Worm (Caenorhabditis elegans) whole organism, young adult: ENCODE data around the gene rnp-4.
"Not testable (repeated sequence)": the region's sequence is repeated elsewhere in the genome, so short reads cannot be mapped to it uniquely, and the experiment has no call there.

ENCODE experiments used
- C06A6.2 ChIP-seq: fragments of 200-800 bp; sonication (Bioruptor generic); conservative IDR thresholded peaks from 2 replicates; pipeline ENCODE4 v1.3.6; 2022; ENCODE audit warnings: missing genetic modification characterization, missing compliant biosample characterization
- C17E4.6 ChIP-seq: fragments of 200-800 bp; sonication (Bioruptor generic); IDR thresholded peaks from 2 replicates; pipeline ENCODE4 v1.3.6; 2022; ENCODE audit warnings: missing genetic modification reagents, missing genetic modification characterization, missing compliant biosample characterization
- D2030.7 ChIP-seq: fragments of 200-800 bp; sonication (Bioruptor generic); IDR thresholded peaks from 2 replicates; pipeline ENCODE4 v1.3.6; 2022; ENCODE audit warnings: missing genetic modification reagents, missing genetic modification characterization, missing compliant biosample characterization
- F22D6.2 ChIP-seq: sonication (generic microtip); optimal IDR thresholded peaks from 2 replicates; lab custom pipeline; 2016; ENCODE audit warnings: mild to moderate bottlenecking, missing genetic modification characterization, missing compliant biosample characterization
- F23B12.7 ChIP-seq: sonication (generic microtip); optimal IDR thresholded peaks from 2 replicates; lab custom pipeline; 2017; ENCODE audit warnings: missing genetic modification characterization, mild to moderate bottlenecking, missing compliant biosample characterization, antibody characterized with exemption, moderate library complexity; ENCODE audit not compliant: insufficient read depth
- F33H1.4 ChIP-seq: fragments of 200-800 bp; sonication (Bioruptor generic); IDR thresholded peaks from 2 replicates; pipeline ENCODE4 v1.3.6; 2022; ENCODE audit warnings: missing genetic modification reagents, missing genetic modification characterization, missing compliant biosample characterization
- F37B4.10 ChIP-seq: fragments of 200-800 bp; sonication (Bioruptor generic); IDR thresholded peaks from 2 replicates; pipeline ENCODE4 v1.3.6; 2022; ENCODE audit warnings: missing genetic modification characterization, missing compliant biosample characterization
- F55B11.4 ChIP-seq: sonication (generic microtip); optimal IDR thresholded peaks from 2 replicates; lab custom pipeline; 2016; ENCODE audit warnings: missing compliant biosample characterization, missing genetic modification characterization, borderline replicate concordance; ENCODE audit not compliant: insufficient read depth
- Y53G8AR.9 ChIP-seq: fragments of 200-800 bp; sonication (Bioruptor generic); conservative IDR thresholded peaks from 2 replicates; pipeline ENCODE4 v1.3.6; 2022; ENCODE audit warnings: missing genetic modification reagents, missing genetic modification characterization, missing compliant biosample characterization
- Y67H2A.10 ChIP-seq: fragments of 200-800 bp; sonication (Bioruptor generic); conservative IDR thresholded peaks from 2 replicates; pipeline ENCODE4 v1.3.6; 2022; ENCODE audit warnings: missing genetic modification reagents, missing genetic modification characterization, missing compliant biosample characterization
- Y79H2A.3 ChIP-seq: fragments of 200-800 bp; sonication (Bioruptor generic); conservative IDR thresholded peaks from 2 replicates; pipeline ENCODE4 v1.3.6; 2022; ENCODE audit warnings: missing genetic modification reagents, missing genetic modification characterization, missing compliant biosample characterization
- ZK185.1 ChIP-seq: sonication (generic microtip); optimal IDR thresholded peaks from 2 replicates; lab custom pipeline; 2016; ENCODE audit warnings: mild to moderate bottlenecking, missing genetic modification characterization, missing compliant biosample characterization; ENCODE audit not compliant: poor library complexity, severe bottlenecking
- atf-7 ChIP-seq: sonication (generic microtip); optimal IDR thresholded peaks from 2 replicates; lab custom pipeline; 2017; ENCODE audit warnings: mild to moderate bottlenecking, missing genetic modification characterization, missing compliant biosample characterization
- attf-5 ChIP-seq: fragments of 200-800 bp; sonication (Bioruptor generic); optimal IDR thresholded peaks from 2 replicates; lab custom pipeline; 2018; ENCODE audit warnings: mild to moderate bottlenecking, missing genetic modification characterization, missing compliant biosample characterization
- attf-6 ChIP-seq: fragments of 200-800 bp; sonication (Bioruptor generic); IDR thresholded peaks from 2 replicates; pipeline ENCODE4 v1.3.6; 2022; ENCODE audit warnings: missing genetic modification reagents, missing genetic modification characterization, missing compliant biosample characterization
- ceh-40 ChIP-seq: fragments of 200-800 bp; sonication (Bioruptor generic); IDR thresholded peaks from 2 replicates; pipeline ENCODE4 v1.3.6; 2022; ENCODE audit warnings: missing genetic modification characterization, missing compliant biosample characterization
- die-1 ChIP-seq: sonication (generic microtip); optimal IDR thresholded peaks from 2 replicates; lab custom pipeline; 2016; ENCODE audit warnings: missing genotype, mild to moderate bottlenecking, missing genetic modification characterization, missing compliant biosample characterization
- dox-1 ChIP-seq: fragments of 200-800 bp; sonication (Bioruptor generic); IDR thresholded peaks from 2 replicates; pipeline ENCODE4 v1.3.6; 2022; ENCODE audit warnings: missing genetic modification reagents, missing genetic modification characterization, missing compliant biosample characterization
- egl-44 ChIP-seq: fragments of 200-800 bp; sonication (Bioruptor generic); IDR thresholded peaks from 2 replicates; pipeline ENCODE4 v1.3.6; 2022; ENCODE audit warnings: missing genetic modification reagents, missing genetic modification characterization, missing compliant biosample characterization
- egrh-3 ChIP-seq: fragments of 200-800 bp; sonication (Bioruptor generic); IDR thresholded peaks from 2 replicates; pipeline ENCODE4 v1.3.6; 2022; ENCODE audit warnings: missing genetic modification reagents, missing genetic modification characterization, missing compliant biosample characterization
- fkh-3 ChIP-seq: sonication (generic microtip); optimal IDR thresholded peaks from 2 replicates; lab custom pipeline; 2016; ENCODE audit warnings: mild to moderate bottlenecking, missing genetic modification characterization, missing compliant biosample characterization
- him-1 ChIP-seq: sonication (generic microtip); optimal IDR thresholded peaks from 2 replicates; lab custom pipeline; 2016; ENCODE audit warnings: missing genotype, missing genetic modification reagents, missing genetic modification characterization, missing compliant biosample characterization
- hmg-1.2 ChIP-seq: fragments of 200-800 bp; sonication (Bioruptor generic); IDR thresholded peaks from 2 replicates; pipeline ENCODE4 v1.3.6; 2022; ENCODE audit warnings: missing genetic modification reagents, missing genetic modification characterization, missing compliant biosample characterization
- lin-26 ChIP-seq: fragments of 200-800 bp; sonication (Bioruptor generic); IDR thresholded peaks from 2 replicates; pipeline ENCODE4 v1.3.6; 2022; ENCODE audit warnings: missing genetic modification reagents, missing genetic modification characterization, missing compliant biosample characterization
- lin-40 ChIP-seq: sonication (generic microtip); optimal IDR thresholded peaks from 2 replicates; lab custom pipeline; 2016; ENCODE audit warnings: missing genetic modification characterization, mild to moderate bottlenecking, missing compliant biosample characterization, missing genotype, missing genetic modification reagents
- lsl-1 ChIP-seq: fragments of 200-800 bp; sonication (Bioruptor generic); optimal IDR thresholded peaks from 2 replicates; lab custom pipeline; 2018; ENCODE audit warnings: mild to moderate bottlenecking, missing genetic modification characterization, moderate library complexity, missing compliant biosample characterization
- madf-6 ChIP-seq: fragments of 200-800 bp; sonication (Bioruptor generic); IDR thresholded peaks from 2 replicates; pipeline ENCODE4 v1.3.6; 2022; ENCODE audit warnings: missing genetic modification reagents, missing genetic modification characterization, missing compliant biosample characterization
- madf-8 ChIP-seq: fragments of 200-800 bp; sonication (Bioruptor generic); conservative IDR thresholded peaks from 2 replicates; pipeline ENCODE4 v1.3.6; 2022; ENCODE audit warnings: missing genetic modification reagents, missing genetic modification characterization, missing compliant biosample characterization
- nfyb-1 ChIP-seq: fragments of 200-800 bp; sonication (Bioruptor generic); IDR thresholded peaks from 2 replicates; pipeline ENCODE4 v1.3.6; 2022; ENCODE audit warnings: missing genetic modification reagents, missing genetic modification characterization, missing compliant biosample characterization
- nhr-80 ChIP-seq: sonication (generic microtip); optimal IDR thresholded peaks from 2 replicates; lab custom pipeline; 2016; ENCODE audit warnings: missing genetic modification characterization, missing compliant biosample characterization
- nhr-90 ChIP-seq: sonication (generic microtip); optimal IDR thresholded peaks from 2 replicates; lab custom pipeline; 2016; ENCODE audit warnings: missing genotype, mild to moderate bottlenecking, missing genetic modification characterization, missing compliant biosample characterization
- rec-8 ChIP-seq, 2 experiments: sonication (generic microtip); optimal IDR thresholded peaks; 2 replicates each; lab custom pipeline; 2016; ENCODE audit warnings: mild to moderate bottlenecking in 2 of 2, missing genetic modification characterization in 2 of 2, missing genetic modification reagents in 2 of 2, missing genotype in 2 of 2, missing biosample characterization in 1 of 2, missing compliant biosample characterization in 1 of 2, moderate library complexity in 1 of 2
- repo-1 ChIP-seq: sonication (generic microtip); optimal IDR thresholded peaks from 2 replicates; lab custom pipeline; 2017; ENCODE audit warnings: mild to moderate bottlenecking, missing genetic modification characterization, missing compliant biosample characterization
- snpc-4 ChIP-seq, 5 experiments: fragments of 150-350 bp in 1 of 5; sonication (generic microtip) in 4 of 5; optimal IDR thresholded peaks; 2 replicates each; lab custom pipeline; 2014 to 2018; ENCODE audit warnings: missing genetic modification characterization in 5 of 5, missing biosample characterization in 3 of 5, antibody characterized with exemption in 2 of 5, mild to moderate bottlenecking in 2 of 5, missing compliant biosample characterization in 2 of 5, missing genotype in 2 of 5, moderate library complexity in 2 of 5, missing genetic modification reagents in 1 of 5
- somi-1 ChIP-seq: fragments of 200-800 bp; sonication (Bioruptor generic); optimal IDR thresholded peaks from 2 replicates; lab custom pipeline; 2018; ENCODE audit warnings: mild to moderate bottlenecking, missing genetic modification characterization, missing compliant biosample characterization
- tbp1 ChIP-seq: fragments of 200-800 bp; sonication (Bioruptor generic); optimal IDR thresholded peaks from 2 replicates; lab custom pipeline; 2018; ENCODE audit warnings: mild to moderate bottlenecking, missing genetic modification characterization, missing compliant biosample characterization
- unc-62 ChIP-seq: fragments of 150-350 bp; optimal IDR thresholded peaks from 2 replicates; lab custom pipeline; 2014; ENCODE audit warnings: missing biosample characterization, missing genetic modification reagents, missing genetic modification characterization
- ztf-18 ChIP-seq: sonication (generic microtip); optimal IDR thresholded peaks from 2 replicates; lab custom pipeline; 2016; ENCODE audit warnings: missing genotype, mild to moderate bottlenecking, missing genetic modification characterization, missing compliant biosample characterization
- ztf-26 ChIP-seq: sonication (generic microtip); optimal IDR thresholded peaks from 2 replicates; lab custom pipeline; 2017; ENCODE audit warnings: missing genetic modification characterization, missing compliant biosample characterization

rnp-4 gene

ce11 chrIII:4369381-4369809 is 36.7 kb upstream of the rnp-4 start (continued):
- peak; percentile 45 for TF ChIP-seq somi-1 (GFP tag; lab: Kevin White, UChicago)
- peak; percentile 47 for TF ChIP-seq F23B12.7 (tag; lab: Kevin White, UChicago)
- peak; percentile 29; the same call in 1 of the 2 replicates for TF ChIP-seq madf-8 (GFP tag; lab: Robert Waterston, UW)
- peak; percentile 55 for TF ChIP-seq fkh-3 (tag; lab: Kevin White, UChicago)
- peak; percentile 1 for TF ChIP-seq F22D6.2
- peak; percentile 79 for TF ChIP-seq tbp1
- 0 out of 2 replicates have a peak, but pooled peaks have one; percentile 73 for TF ChIP-seq Y53G8AR.9 (GFP tag; lab: Robert Waterston, UW)
- TF ChIP-seq C17E4.6 (GFP tag; lab: Robert Waterston, UW), result peak; percentile 67; the same call in 1 of the 2 replicates
- peak; percentile 39 for TF ChIP-seq die-1 (tag; lab: Kevin White, UChicago)
- peak; percentile 77 for TF ChIP-seq ZK185.1 (tag; lab: Kevin White, UChicago)
- TF ChIP-seq snpc-4 (GFP tag; optimal IDR thresholded peaks at IDR 0.05; lab: Kevin White, UChicago), result not testable (repeated sequence)
- peak in 2 of 4 experiments; percentile 44 to 65 for TF ChIP-seq snpc-4 (tag; optimal IDR thresholded peaks at IDR 0.05; lab: Kevin White, UChicago)
- TF ChIP-seq dox-1 (GFP tag; lab: Robert Waterston, UW), result peak; percentile 94
- TF ChIP-seq lin-40 (tag; lab: Kevin White, UChicago), result peak; percentile 73
- TF ChIP-seq hmg-1.2 (GFP tag; lab: Robert Waterston, UW), result peak; percentile 85
- peak in 1 of 2 experiments; percentile 32 for TF ChIP-seq rec-8 (tag; optimal IDR thresholded peaks at IDR 0.05; lab: Kevin White, UChicago)
- peak; percentile 30 for TF ChIP-seq lsl-1 (GFP tag; lab: Kevin White, UChicago)
- peak; percentile 72; the same call in 1 of the 2 replicates for TF ChIP-seq madf-6 (GFP tag; lab: Robert Waterston, UW)
- TF ChIP-seq ztf-18 (tag; lab: Kevin White, UChicago), result peak; percentile 65
- TF ChIP-seq him-1 (tag; lab: Kevin White, UChicago), result peak; percentile 6
- TF ChIP-seq C06A6.2 (GFP tag; lab: Robert Waterston, UW), result peak; percentile 50; the same call in 1 of the 2 replicates
- peak; percentile 24 for TF ChIP-seq atf-7 (tag; lab: Kevin White, UChicago)
- peak; percentile 58 for TF ChIP-seq attf-5 (GFP tag; lab: Kevin White, UChicago)
- 0 out of 2 replicates have a peak, but pooled peaks have one; percentile 22 for TF ChIP-seq F37B4.10 (GFP tag; lab: Robert Waterston, UW)
- TF ChIP-seq nhr-90, result peak; percentile 40
- peak; percentile 74 for TF ChIP-seq repo-1
- TF ChIP-seq F33H1.4 (GFP tag; lab: Robert Waterston, UW), result peak; percentile 45; the same call in 1 of the 2 replicates
- TF ChIP-seq ceh-40 (GFP tag; lab: Robert Waterston, UW), result peak; percentile 51; the same call in 1 of the 2 replicates
- TF ChIP-seq egrh-3, result peak; percentile 78
- TF ChIP-seq nhr-80 (tag; lab: Kevin White, UChicago), result peak; percentile 60
- TF ChIP-seq lin-26, result peak; percentile 86
- TF ChIP-seq, all 124 proteins: peak for 54; not testable (repeated sequence) for 70

- TF ChIP-seq hmg-1.2 (GFP tag; lab: Robert Waterston, UW), result no peak
- no peak for TF ChIP-seq attf-6 (GFP tag; lab: Robert Waterston, UW)
- no peak for TF ChIP-seq madf-8 (GFP tag; lab: Robert Waterston, UW)
- TF ChIP-seq F23B12.7 (tag; lab: Kevin White, UChicago), result no peak
- no peak for TF ChIP-seq Y67H2A.10 (GFP tag; lab: Robert Waterston, UW)
- TF ChIP-seq D2030.7 (GFP tag; lab: Robert Waterston, UW), result no peak
- no peak for TF ChIP-seq F55B11.4 (tag; lab: Kevin White, UChicago)
- TF ChIP-seq nfyb-1 (GFP tag; lab: Robert Waterston, UW), result no peak
- TF ChIP-seq Y79H2A.3 (GFP tag; lab: Robert Waterston, UW), result no peak
- no peak for TF ChIP-seq egl-44 (GFP tag; lab: Robert Waterston, UW)
- no peak for TF ChIP-seq ztf-26
- TF ChIP-seq unc-62 (GFP tag; lab: Kevin White, UChicago), result no peak
- TF ChIP-seq nhr-80 (tag; lab: Kevin White, UChicago), result no peak
Measured at ce11 chrIII:4370585-4370984, 35.5 kb upstream of the rnp-4 start, which contains the start of gene ckb-3. TSS of gene ckb-3 (plus strand) at chrIII:4370885.
